Worm (Caenorhabditis elegans): Measurements from ENCODE around the gene phf-15.

DNA sequence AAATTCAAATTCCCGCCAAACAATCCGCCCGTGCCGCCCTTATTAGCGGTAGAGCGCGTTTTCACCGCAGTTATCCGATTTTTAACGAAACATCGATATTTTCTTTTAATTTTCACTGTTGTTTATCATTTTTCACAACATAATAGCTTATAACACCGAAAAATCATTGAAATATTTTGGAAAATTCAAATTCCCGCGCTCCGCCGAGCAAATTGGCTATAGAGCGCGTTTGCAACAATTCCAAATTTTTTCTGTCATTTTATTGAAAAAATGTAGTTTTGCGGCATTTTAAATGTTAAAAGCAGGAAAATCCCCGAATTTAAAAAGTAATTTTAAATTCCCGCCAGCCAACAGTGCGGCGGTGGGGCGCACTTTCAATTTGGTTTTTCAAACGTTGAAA is 13.0 kb upstream of the phf-15 start:
- TF ChIP-seq F13C5.2 (tag; optimal IDR thresholded peaks at IDR 0.05) (no peak), ama-1 (optimal IDR thresholded peaks at IDR 0.05) (no peak), sea-1 (GFP tag; conservative IDR thresholded peaks at IDR 0.05) (no peak), ets-7 (tag; optimal IDR thresholded peaks at IDR 0.05) (no peak), hmg-4 (GFP tag; optimal IDR thresholded peaks at IDR 0.05) (no peak), B0310.2 (tag; optimal IDR thresholded peaks at IDR 0.05) (no peak), aly-1 (tag; optimal IDR thresholded peaks at IDR 0.05) (no peak), tbx-37 (GFP tag; conservative IDR thresholded peaks at IDR 0.05) (no peak), scrt-1 (GFP tag; IDR thresholded peaks at IDR 0.05) (no peak), ceh-13 (GFP tag; optimal IDR thresholded peaks at IDR 0.05) (no peak), flt-1 (GFP tag; IDR thresholded peaks at IDR 0.05) (no peak)

Measured in whole organism, early embryonic.